Worm (Caenorhabditis elegans): ENCODE results near the gene cki-2.

- no peak for TF ChIP-seq nhr-11 (tag; optimal IDR thresholded peaks at IDR 0.05)
- no peak for TF ChIP-seq mec-3 (tag; optimal IDR thresholded peaks at IDR 0.05; ENCODE audit: borderline replicate concordance)
- no peak for TF ChIP-seq elt-2 (tag; optimal IDR thresholded peaks at IDR 0.05)
- TF ChIP-seq unc-86 (tag; optimal IDR thresholded peaks at IDR 0.05) = no peak
- no peak for TF ChIP-seq unc-55 (GFP tag; optimal IDR thresholded peaks at IDR 0.05)
- no peak for TF ChIP-seq pqm-1 (tag; optimal IDR thresholded peaks at IDR 0.05)
- no peak for TF ChIP-seq ama-1 (optimal IDR thresholded peaks at IDR 0.05)
- TF ChIP-seq ceh-2 (tag; optimal IDR thresholded peaks at IDR 0.05) = no peak
- no peak for TF ChIP-seq fax-1 (tag; optimal IDR thresholded peaks at IDR 0.05)
- TF ChIP-seq ztf-16 (tag; optimal IDR thresholded peaks at IDR 0.05) = no peak
- no peak for TF ChIP-seq pag-3 (tag; optimal IDR thresholded peaks at IDR 0.05; ENCODE audit: borderline replicate concordance)
- no peak for TF ChIP-seq pha-4 (tag; optimal IDR thresholded peaks at IDR 0.05)
- TF ChIP-seq nfya-1 (tag; optimal IDR thresholded peaks at IDR 0.05) = no peak
These were observed 44.4 kb upstream of the cki-2 start, which contains the start of gene C06A8.8 for ce11 chrII:7771917-7772316.
